Worm (Caenorhabditis elegans) whole organism, L3 larva: Measurements from ENCODE around the gene W03C9.6.

Experiments
- ceh-16 ChIP-seq: sonication (generic microtip); optimal IDR thresholded peaks from 2 replicates; lab custom pipeline; 2017; ENCODE audit warnings: missing biosample characterization, missing genetic modification characterization
- elt-1 ChIP-seq: fragments of 150-350 bp; optimal IDR thresholded peaks from 2 replicates; lab custom pipeline; 2014; ENCODE audit warnings: missing biosample characterization, missing genetic modification characterization
- fos-1 ChIP-seq: fragments of 150-350 bp; optimal IDR thresholded peaks from 2 replicates; lab custom pipeline; 2014; ENCODE audit warnings: missing biosample characterization, missing genetic modification characterization
- hmg-11 ChIP-seq: sonication (generic microtip); optimal IDR thresholded peaks from 2 replicates; lab custom pipeline; 2016; ENCODE audit warnings: missing genetic modification characterization, missing compliant biosample characterization
- nhr-76 ChIP-seq: fragments of 150-350 bp; sonication (generic microtip); optimal IDR thresholded peaks from 5 replicates; lab custom pipeline; 2014; ENCODE audit warnings: missing biosample characterization, missing genetic modification characterization
- sea-2 ChIP-seq: fragments of 150-350 bp; sonication (generic microtip); optimal IDR thresholded peaks from 4 replicates; lab custom pipeline; 2014; ENCODE audit warnings: missing biosample characterization, missing genetic modification reagents, missing genetic modification characterization
- unc-39 ChIP-seq: sonication (generic microtip); optimal IDR thresholded peaks from 4 replicates; lab custom pipeline; 2017; ENCODE audit warnings: missing biosample characterization, missing genetic modification characterization
- unc-62 ChIP-seq: fragments of 150-350 bp; sonication (generic microtip); optimal IDR thresholded peaks from 4 replicates; lab custom pipeline; 2014; ENCODE audit warnings: missing biosample characterization, missing genetic modification reagents, missing genetic modification characterization
- ztf-11 ChIP-seq: fragments of 150-350 bp; optimal IDR thresholded peaks from 2 replicates; lab custom pipeline; 2014; ENCODE audit warnings: missing biosample characterization, missing genetic modification characterization

ce11 chrII:11936393-11936792 lies 17.9 kb upstream of the W03C9.6 start:
- no peak for TF ChIP-seq ztf-11 (tag; lab: Kevin White, UChicago)
- no peak for TF ChIP-seq unc-39 (tag; lab: Kevin White, UChicago)
- no peak for TF ChIP-seq elt-1 (tag; lab: Kevin White, UChicago)
- no peak for TF ChIP-seq ceh-16 (tag; lab: Kevin White, UChicago)
- TF ChIP-seq unc-62 (GFP tag; lab: Kevin White, UChicago) = no peak
- no peak for TF ChIP-seq sea-2 (GFP tag; lab: Kevin White, UChicago)
- no peak for TF ChIP-seq nhr-76
- no peak for TF ChIP-seq hmg-11 (tag; lab: Kevin White, UChicago)
- no peak for TF ChIP-seq fos-1 (tag; lab: Kevin White, UChicago)
